Fruit fly (Drosophila melanogaster): ENCODE results near the gene Sec20.

The Sec20 gene

dm6 chr3R:5824456-5824855 lies at the start of gene Sec20, which contains the start of gene dgrn:
Gene Sec20 (minus strand): TSS chr3R:5824532.
Gene dgrn (plus strand): TSS chr3R:5824615.
- no peak for TF ChIP-seq usp (GFP tag; optimal IDR thresholded peaks at IDR 0.05)
- no peak for TF ChIP-seq EcR (GFP tag; optimal IDR thresholded peaks at IDR 0.05)
- no peak for TF ChIP-seq pan (optimal IDR thresholded peaks at IDR 0.05)
- no peak for TF ChIP-seq CG8478 (optimal IDR thresholded peaks at IDR 0.05)
- TF ChIP-seq psq (optimal IDR thresholded peaks at IDR 0.05) = no peak
- TF ChIP-seq Dll (optimal IDR thresholded peaks at IDR 0.05) = no peak

- TF ChIP-seq pan (optimal IDR thresholded peaks at IDR 0.05) (no peak), CG8478 (optimal IDR thresholded peaks at IDR 0.05) (no peak), usp (GFP tag; optimal IDR thresholded peaks at IDR 0.05) (no peak), EcR (GFP tag; optimal IDR thresholded peaks at IDR 0.05) (no peak), Dll (optimal IDR thresholded peaks at IDR 0.05) (no peak), psq (optimal IDR thresholded peaks at IDR 0.05) (no peak)
Observed at dm6 chr3R:5871393-5871792, 47.1 kb upstream of the Sec20 start.

dm6 chr3R:5862032-5862641 lies 37.8 kb upstream of the Sec20 start, which contains the start of gene CG2017:
Gene CG2017 (minus strand): TSS chr3R:5862405.
- TF ChIP-seq usp (GFP tag; optimal IDR thresholded peaks at IDR 0.05) (no peak), Dll (optimal IDR thresholded peaks at IDR 0.05) (no peak), pan (optimal IDR thresholded peaks at IDR 0.05) (no peak), psq (optimal IDR thresholded peaks at IDR 0.05) (no peak), CG8478 (optimal IDR thresholded peaks at IDR 0.05) (no peak), EcR (GFP tag; optimal IDR thresholded peaks at IDR 0.05) (no peak)

- TF ChIP-seq pan (optimal IDR thresholded peaks at IDR 0.05) = no peak
- TF ChIP-seq CG8478 (optimal IDR thresholded peaks at IDR 0.05) = no peak
- no peak for TF ChIP-seq psq (optimal IDR thresholded peaks at IDR 0.05)
- no peak for TF ChIP-seq EcR (GFP tag; optimal IDR thresholded peaks at IDR 0.05)
- no peak for TF ChIP-seq usp (GFP tag; optimal IDR thresholded peaks at IDR 0.05)
- no peak for TF ChIP-seq Dll (optimal IDR thresholded peaks at IDR 0.05)
Observed at dm6 chr3R:5861218-5861902, 37.0 kb upstream of the Sec20 start.

dm6 chr3R:5860736-5861217 lies 36.4 kb upstream of the Sec20 start:
- TF ChIP-seq psq (optimal IDR thresholded peaks at IDR 0.05) (no peak), Dll (optimal IDR thresholded peaks at IDR 0.05) (no peak), CG8478 (optimal IDR thresholded peaks at IDR 0.05) (no peak), usp (GFP tag; optimal IDR thresholded peaks at IDR 0.05) (no peak), pan (optimal IDR thresholded peaks at IDR 0.05) (no peak), EcR (GFP tag; optimal IDR thresholded peaks at IDR 0.05) (no peak)

- TF ChIP-seq EcR (GFP tag; optimal IDR thresholded peaks at IDR 0.05) (no peak), CG8478 (optimal IDR thresholded peaks at IDR 0.05) (no peak), Dll (optimal IDR thresholded peaks at IDR 0.05) (no peak), usp (GFP tag; optimal IDR thresholded peaks at IDR 0.05) (no peak), pan (optimal IDR thresholded peaks at IDR 0.05) (no peak), psq (optimal IDR thresholded peaks at IDR 0.05) (no peak)
Observed at dm6 chr3R:5856215-5856614, 31.9 kb upstream of the Sec20 start, which contains the start of the genes disp and ECSIT. Gene disp (minus strand): TSS chr3R:5856311. Gene ECSIT (plus strand): TSS chr3R:5856585.

- TF ChIP-seq Dll (optimal IDR thresholded peaks at IDR 0.05) = no peak
- TF ChIP-seq usp (GFP tag; optimal IDR thresholded peaks at IDR 0.05) = no peak
- no peak for TF ChIP-seq CG8478 (optimal IDR thresholded peaks at IDR 0.05)
- TF ChIP-seq EcR (GFP tag; optimal IDR thresholded peaks at IDR 0.05) = no peak
- TF ChIP-seq psq (optimal IDR thresholded peaks at IDR 0.05) = no peak
- no peak for TF ChIP-seq pan (optimal IDR thresholded peaks at IDR 0.05)
Observed at dm6 chr3R:5853032-5853431, 28.7 kb upstream of the Sec20 start, which contains the start of gene CG34287. Gene CG34287 (plus strand): TSS chr3R:5853332.

- TF ChIP-seq usp (GFP tag; optimal IDR thresholded peaks at IDR 0.05) = no peak
- no peak for TF ChIP-seq Dll (optimal IDR thresholded peaks at IDR 0.05)
- no peak for TF ChIP-seq CG8478 (optimal IDR thresholded peaks at IDR 0.05)
- TF ChIP-seq pan (optimal IDR thresholded peaks at IDR 0.05) = no peak
- TF ChIP-seq EcR (GFP tag; optimal IDR thresholded peaks at IDR 0.05) = no peak
- no peak for TF ChIP-seq psq (optimal IDR thresholded peaks at IDR 0.05)
Observed at dm6 chr3R:5846570-5847270, 22.4 kb upstream of the Sec20 start, which contains the start of gene CG14676. Gene CG14676 (plus strand): TSS chr3R:5847220.

- TF ChIP-seq Dll (optimal IDR thresholded peaks at IDR 0.05) (no peak), pan (optimal IDR thresholded peaks at IDR 0.05) (no peak), CG8478 (optimal IDR thresholded peaks at IDR 0.05) (no peak), psq (optimal IDR thresholded peaks at IDR 0.05) (no peak), EcR (GFP tag; optimal IDR thresholded peaks at IDR 0.05) (no peak), usp (GFP tag; optimal IDR thresholded peaks at IDR 0.05) (no peak)
Observed at dm6 chr3R:5843516-5843915, 19.2 kb upstream of the Sec20 start.

dm6 chr3R:5841290-5841689 lies 17.0 kb upstream of the Sec20 start:
- TF ChIP-seq CG8478 (optimal IDR thresholded peaks at IDR 0.05) (no peak), Dll (optimal IDR thresholded peaks at IDR 0.05) (no peak), psq (optimal IDR thresholded peaks at IDR 0.05) (no peak), EcR (GFP tag; optimal IDR thresholded peaks at IDR 0.05) (no peak), pan (optimal IDR thresholded peaks at IDR 0.05) (no peak), usp (GFP tag; optimal IDR thresholded peaks at IDR 0.05) (no peak)

dm6 chr3R:5840870-5841269 lies 16.5 kb upstream of the Sec20 start, which contains the start of gene CG1213:
Gene CG1213 (plus strand): TSS chr3R:5841170.
- TF ChIP-seq pan (optimal IDR thresholded peaks at IDR 0.05) (no peak), usp (GFP tag; optimal IDR thresholded peaks at IDR 0.05) (no peak), EcR (GFP tag; optimal IDR thresholded peaks at IDR 0.05) (no peak), Dll (optimal IDR thresholded peaks at IDR 0.05) (no peak)
